Worm (Caenorhabditis elegans): Measurements from ENCODE around the gene Y66D12A.8.

- TF ChIP-seq fos-1 (tag; optimal IDR thresholded peaks at IDR 0.05) (no peak), hmg-1.1 (GFP tag; IDR thresholded peaks at IDR 0.05) (no peak), ceh-62 (tag; optimal IDR thresholded peaks at IDR 0.05) (no peak), dve-1 (tag; optimal IDR thresholded peaks at IDR 0.05; ENCODE audit: insufficient read depth) (no peak)
Measured at ce11 chrIII:11526396-11526795, 47.6 kb upstream of the Y66D12A.8 start, which contains the start of gene xpb-1.
